Worm (Caenorhabditis elegans): ENCODE results near the gene srh-42.
"Not testable (repeated sequence)": the region's sequence is repeated elsewhere in the genome, so short reads cannot be mapped to it uniquely, and the experiment has no call there.

srh-42 gene

DNA sequence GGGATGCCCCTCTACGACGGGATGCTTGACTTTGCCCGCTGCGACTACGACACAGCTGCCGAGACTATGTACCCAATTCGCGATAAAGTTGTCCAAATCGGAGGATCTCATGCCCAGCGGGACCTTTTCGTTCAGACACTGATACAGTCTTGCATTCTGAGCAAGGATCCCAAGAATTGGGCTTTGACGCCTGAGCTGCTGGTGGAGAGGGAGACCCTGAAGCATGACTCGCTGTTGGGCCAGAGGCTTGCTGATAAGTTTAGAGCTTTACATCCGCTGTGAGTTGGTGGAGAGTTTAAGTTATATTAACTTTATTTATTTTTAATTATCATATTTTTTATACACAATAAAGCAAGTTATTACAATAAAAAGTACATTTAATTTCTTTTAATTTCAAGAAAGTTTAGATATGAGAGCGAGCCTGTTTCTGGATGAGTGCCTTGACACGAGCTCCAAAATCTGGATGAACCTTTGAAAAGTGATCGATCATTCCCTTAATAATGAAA, 10.4 kb upstream of the srh-42 start:
- TF ChIP-seq sox-2 (GFP tag; IDR thresholded peaks at IDR 0.05): no peak
- no peak for TF ChIP-seq elt-4 (tag; optimal IDR thresholded peaks at IDR 0.05)
- no peak for TF ChIP-seq gmeb-2 (tag; optimal IDR thresholded peaks at IDR 0.05)
- TF ChIP-seq ceh-18 (tag; optimal IDR thresholded peaks at IDR 0.05): no peak
- no peak for TF ChIP-seq K09A11.1 (tag; optimal IDR thresholded peaks at IDR 0.05; ENCODE audit: insufficient read depth)
- TF ChIP-seq C38D4.7 (GFP tag; optimal IDR thresholded peaks at IDR 0.05): no peak
- no peak for TF ChIP-seq hlh-8 (tag; optimal IDR thresholded peaks at IDR 0.05)
- TF ChIP-seq ceh-14 (tag; optimal IDR thresholded peaks at IDR 0.05): no peak
- TF ChIP-seq unc-55 (GFP tag; optimal IDR thresholded peaks at IDR 0.05): no peak
- no peak for TF ChIP-seq lin-11 (tag; optimal IDR thresholded peaks at IDR 0.05)
- TF ChIP-seq ref-2 (tag; optimal IDR thresholded peaks at IDR 0.05): no peak
- TF ChIP-seq K02D7.2 (tag; optimal IDR thresholded peaks at IDR 0.05): no peak
- TF ChIP-seq eyg-1 (tag; optimal IDR thresholded peaks at IDR 0.05): no peak
- no peak for TF ChIP-seq fax-1 (tag; optimal IDR thresholded peaks at IDR 0.05)
- TF ChIP-seq ceh-6 (GFP tag; optimal IDR thresholded peaks at IDR 0.05): no peak
- TF ChIP-seq pat-9 (tag; optimal IDR thresholded peaks at IDR 0.05): no peak
- no peak for TF ChIP-seq lim-6 (tag; optimal IDR thresholded peaks at IDR 0.05)
- no peak for TF ChIP-seq unc-3 (GFP tag; conservative IDR thresholded peaks at IDR 0.05)
- TF ChIP-seq unc-3 (tag; optimal IDR thresholded peaks at IDR 0.05): no peak
- TF ChIP-seq mec-3 (tag; optimal IDR thresholded peaks at IDR 0.05; ENCODE audit: borderline replicate concordance): no peak
- no peak for TF ChIP-seq hlh-15 (tag; optimal IDR thresholded peaks at IDR 0.05)

DNA sequence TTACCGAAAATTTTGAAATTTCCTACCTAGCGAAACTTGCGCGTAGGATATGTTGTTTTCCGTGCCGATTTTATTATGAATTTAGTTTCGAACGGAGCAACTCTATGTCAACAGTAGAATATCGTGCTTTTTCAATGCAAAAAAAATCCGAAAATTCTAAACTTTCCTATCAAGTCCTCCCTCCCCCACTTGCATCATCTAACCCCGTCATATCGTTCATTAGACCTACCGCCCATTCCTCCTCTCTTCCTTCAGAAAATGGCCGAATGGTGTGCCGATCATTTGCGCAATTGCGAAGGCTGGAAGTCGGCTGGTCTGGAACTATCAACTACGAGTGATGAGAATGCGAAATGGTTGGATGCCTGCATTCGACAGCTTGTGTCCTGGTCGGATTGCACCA, 8.2 kb upstream of the srh-42 start, which contains the start of gene Y54G11A.7:
TSS of gene Y54G11A.7 (plus strand) at position 256 of the 400 bp plus-strand sequence.
- not testable (repeated sequence) for TF ChIP-seq pros-1, ref-2, tbx-7 (tag; optimal IDR thresholded peaks at IDR 0.05)

DNA sequence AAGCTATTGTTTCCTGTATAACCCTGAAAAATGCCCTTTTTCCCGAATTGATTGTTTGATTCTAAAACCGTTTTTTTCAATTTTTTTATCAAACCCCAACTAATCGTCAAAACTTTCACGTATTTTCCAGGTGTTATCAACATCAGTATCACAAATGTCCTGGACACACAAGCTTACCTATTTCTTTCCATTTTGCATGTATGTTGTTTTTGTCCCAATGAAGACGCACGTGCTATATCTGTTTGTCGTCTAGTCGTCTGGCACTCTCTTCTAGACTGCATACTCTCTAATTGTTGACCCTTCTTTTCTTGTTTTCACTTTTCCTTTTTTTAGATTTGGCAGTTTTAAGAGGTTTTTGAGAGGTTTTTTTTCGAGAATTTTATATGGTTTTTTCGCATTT, 7.5 kb upstream of the srh-42 start:
- TF ChIP-seq hlh-30 (tag; optimal IDR thresholded peaks at IDR 0.05; ENCODE audit: insufficient read depth): peak; percentile 66
- no peak for TF ChIP-seq fkh-10 (GFP tag; optimal IDR thresholded peaks at IDR 0.05)

DNA sequence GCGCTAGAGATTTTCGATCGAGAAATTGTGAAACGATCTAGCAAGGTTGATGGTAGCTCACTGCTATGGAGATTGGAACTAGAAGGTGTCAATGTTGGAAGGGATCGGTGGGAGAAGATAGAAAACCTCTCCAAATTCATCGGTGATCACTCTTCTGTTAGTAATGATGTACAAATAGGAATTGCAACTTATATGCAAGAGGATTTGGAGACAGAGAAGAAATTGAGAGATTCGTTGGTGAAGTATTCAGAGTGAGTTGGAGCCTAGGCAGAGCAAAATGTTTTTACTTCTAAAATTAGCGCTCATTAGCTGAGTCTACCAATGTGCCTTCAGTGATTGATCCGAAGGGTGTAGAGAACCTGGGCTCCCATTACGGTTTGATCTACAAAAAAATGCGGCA, 5.5 kb upstream of the srh-42 start:
- TF ChIP-seq ref-2 (tag; optimal IDR thresholded peaks at IDR 0.05) (no peak), fkh-10 (GFP tag; optimal IDR thresholded peaks at IDR 0.05) (no peak), T23F11.4 (GFP tag; optimal IDR thresholded peaks at IDR 0.05) (no peak), dve-1 (tag; optimal IDR thresholded peaks at IDR 0.05) (no peak), ceh-18 (tag; optimal IDR thresholded peaks at IDR 0.05) (no peak), elt-4 (tag; optimal IDR thresholded peaks at IDR 0.05) (no peak), eyg-1 (tag; optimal IDR thresholded peaks at IDR 0.05) (no peak), ama-1 (optimal IDR thresholded peaks at IDR 0.05) (no peak), lin-11 (tag; optimal IDR thresholded peaks at IDR 0.05) (no peak), lim-6 (tag; optimal IDR thresholded peaks at IDR 0.05) (no peak), dmd-4 (tag; optimal IDR thresholded peaks at IDR 0.05; ENCODE audit: borderline replicate concordance) (no peak), C08G9.2 (tag; optimal IDR thresholded peaks at IDR 0.05) (no peak), fax-1 (tag; optimal IDR thresholded peaks at IDR 0.05) (no peak), Y22D7AL.16 (tag; optimal IDR thresholded peaks at IDR 0.05) (no peak), ahr-1 (tag; optimal IDR thresholded peaks at IDR 0.05) (no peak), sox-2 (GFP tag; IDR thresholded peaks at IDR 0.05) (no peak), ceh-30 (tag; optimal IDR thresholded peaks at IDR 0.05) (no peak), pax-1 (tag; optimal IDR thresholded peaks at IDR 0.05) (no peak), hlh-13 (GFP tag; optimal IDR thresholded peaks at IDR 0.05) (no peak), F13H6.1 (tag; optimal IDR thresholded peaks at IDR 0.05) (no peak)
